Worm (Caenorhabditis elegans) whole organism, midembryonic: ENCODE measurements around the gene M03F4.4.

Experiments used
- T22C8.4 ChIP-seq: fragments of 200-800 bp; sonication (Bioruptor generic); IDR thresholded peaks from 2 replicates; pipeline ENCODE4 v1.3.6; 2022; ENCODE audit warnings: missing genetic modification characterization, missing compliant biosample characterization
- cog-1 ChIP-seq: sonication (generic microtip); optimal IDR thresholded peaks from 2 replicates; lab custom pipeline; 2016; ENCODE audit warnings: missing genetic modification characterization, missing compliant biosample characterization
- flt-1 ChIP-seq: fragments of 200-800 bp; sonication (Bioruptor generic); IDR thresholded peaks from 2 replicates; pipeline ENCODE4 v1.3.6; 2022; ENCODE audit warnings: missing genetic modification characterization, missing compliant biosample characterization
- klf-2 ChIP-seq: fragments of 200-800 bp; sonication (Bioruptor generic); conservative IDR thresholded peaks from 2 replicates; pipeline ENCODE4 v1.3.6; 2022; ENCODE audit warnings: missing genetic modification reagents, missing genetic modification characterization, missing compliant biosample characterization
- med-1 ChIP-seq: sonication (generic microtip); optimal IDR thresholded peaks from 2 replicates; lab custom pipeline; 2017; ENCODE audit warnings: missing genetic modification characterization, mild to moderate bottlenecking, missing compliant biosample characterization, antibody characterized with exemption, missing genetic modification reagents; ENCODE audit not compliant: insufficient read depth
- ref-1 ChIP-seq: fragments of 200-800 bp; sonication (Bioruptor generic); conservative IDR thresholded peaks from 2 replicates; pipeline ENCODE4 v1.3.6; 2022; ENCODE audit warnings: missing genetic modification reagents, missing genetic modification characterization, missing compliant biosample characterization
- tab-1 ChIP-seq: fragments of 200-800 bp; sonication (Bioruptor generic); IDR thresholded peaks from 2 replicates; pipeline ENCODE4 v1.3.6; 2022; ENCODE audit warnings: missing genetic modification characterization, missing compliant biosample characterization
- ztf-23 ChIP-seq: fragments of 200-800 bp; sonication (Bioruptor generic); IDR thresholded peaks from 2 replicates; pipeline ENCODE4 v1.3.6; 2022; ENCODE audit warnings: missing genetic modification reagents, missing genetic modification characterization, missing compliant biosample characterization
- ztf-29 ChIP-seq: fragments of 200-800 bp; sonication (Bioruptor generic); IDR thresholded peaks from 2 replicates; pipeline ENCODE4 v1.3.6; 2022; ENCODE audit warnings: missing genetic modification reagents, missing genetic modification characterization, missing compliant biosample characterization

M03F4.4 gene

ce11 chrX:4957259-4957658 is at the start of gene M03F4.4:
Gene M03F4.4 (minus strand): TSS chrX:4957418.
- TF ChIP-seq flt-1 (GFP tag; lab: Robert Waterston, UW) (no peak), ztf-29 (GFP tag; lab: Robert Waterston, UW) (no peak), ztf-23 (GFP tag; lab: Robert Waterston, UW) (no peak), cog-1 (peak; percentile 41), T22C8.4 (no peak)

ce11 chrX:5006972-5007371 is 49.8 kb upstream of the M03F4.4 start:
- TF ChIP-seq cog-1 (no peak), ztf-23 (GFP tag; lab: Robert Waterston, UW) (no peak), med-1 (no peak), T22C8.4 (no peak), klf-2 (no peak), tab-1 (GFP tag; lab: Robert Waterston, UW) (no peak), ref-1 (GFP tag; lab: Robert Waterston, UW) (no peak), flt-1 (GFP tag; lab: Robert Waterston, UW) (no peak), ztf-29 (GFP tag; lab: Robert Waterston, UW) (no peak)

ce11 chrX:5004940-5005339 is 47.7 kb upstream of the M03F4.4 start, which contains the start of gene hsd-2:
Gene hsd-2 (plus strand): TSS chrX:5005240.
- TF ChIP-seq med-1 = no peak
- TF ChIP-seq tab-1 (GFP tag; lab: Robert Waterston, UW) = no peak
- no peak for TF ChIP-seq ztf-29 (GFP tag; lab: Robert Waterston, UW)
- TF ChIP-seq klf-2 = no peak
- TF ChIP-seq ref-1 (GFP tag; lab: Robert Waterston, UW) = no peak
- TF ChIP-seq flt-1 (GFP tag; lab: Robert Waterston, UW) = no peak
- TF ChIP-seq cog-1 = no peak
- TF ChIP-seq T22C8.4 = no peak
- no peak for TF ChIP-seq ztf-23 (GFP tag; lab: Robert Waterston, UW)

- TF ChIP-seq ztf-23 (GFP tag; lab: Robert Waterston, UW) = peak; percentile 99
Measured at ce11 chrX:5004306-5004705, 47.1 kb upstream of the M03F4.4 start.

ce11 chrX:4998875-4999274 is 41.7 kb upstream of the M03F4.4 start, which contains the start of gene set-30:
Gene set-30 (plus strand): TSS chrX:4999270.
- TF ChIP-seq ztf-23 (GFP tag; lab: Robert Waterston, UW) (0 out of 2 replicates have a peak, but pooled peaks have one; percentile 28), tab-1 (GFP tag; lab: Robert Waterston, UW) (0 out of 2 replicates have a peak, but pooled peaks have one; percentile 11), ref-1 (GFP tag; lab: Robert Waterston, UW) (no peak)

- no peak for TF ChIP-seq ref-1 (GFP tag; lab: Robert Waterston, UW)
- TF ChIP-seq ztf-23 (GFP tag; lab: Robert Waterston, UW) = 0 out of 2 replicates have a peak, but pooled peaks have one; percentile 44
Measured at ce11 chrX:4997548-4998087, 40.4 kb upstream of the M03F4.4 start, which contains the start of gene ZC8.6. Gene ZC8.6 (minus strand): TSS chrX:4997598.

- no peak for TF ChIP-seq klf-2
- no peak for TF ChIP-seq med-1
- no peak for TF ChIP-seq T22C8.4
- TF ChIP-seq ztf-29 (GFP tag; lab: Robert Waterston, UW) = no peak
- no peak for TF ChIP-seq cog-1
- TF ChIP-seq ztf-23 (GFP tag; lab: Robert Waterston, UW) = no peak
- no peak for TF ChIP-seq ref-1 (GFP tag; lab: Robert Waterston, UW)
- TF ChIP-seq flt-1 (GFP tag; lab: Robert Waterston, UW) = no peak
- TF ChIP-seq tab-1 (GFP tag; lab: Robert Waterston, UW) = no peak
Measured at ce11 chrX:4992523-4992922, 35.3 kb upstream of the M03F4.4 start.

ce11 chrX:4987617-4988016 is 30.4 kb upstream of the M03F4.4 start:
- TF ChIP-seq med-1 = no peak
- TF ChIP-seq ref-1 (GFP tag; lab: Robert Waterston, UW) = no peak
- no peak for TF ChIP-seq cog-1
- no peak for TF ChIP-seq T22C8.4
- no peak for TF ChIP-seq ztf-23 (GFP tag; lab: Robert Waterston, UW)
- no peak for TF ChIP-seq tab-1 (GFP tag; lab: Robert Waterston, UW)
- TF ChIP-seq klf-2 = no peak
- TF ChIP-seq ztf-29 (GFP tag; lab: Robert Waterston, UW) = no peak

ce11 chrX:4986354-4986753 is 29.1 kb upstream of the M03F4.4 start:
- TF ChIP-seq T22C8.4 (no peak), klf-2 (no peak), ztf-23 (GFP tag; lab: Robert Waterston, UW) (no peak), ztf-29 (GFP tag; lab: Robert Waterston, UW) (no peak), ref-1 (GFP tag; lab: Robert Waterston, UW) (no peak), tab-1 (GFP tag; lab: Robert Waterston, UW) (no peak), flt-1 (GFP tag; lab: Robert Waterston, UW) (no peak), med-1 (no peak), cog-1 (no peak)

- TF ChIP-seq tab-1 (GFP tag; lab: Robert Waterston, UW) (no peak), flt-1 (GFP tag; lab: Robert Waterston, UW) (peak; percentile 32; the same call in 1 of the 2 replicates)
Measured at ce11 chrX:4982009-4982625, 24.9 kb upstream of the M03F4.4 start.

ce11 chrX:4981579-4981978 is 24.4 kb upstream of the M03F4.4 start:
- no peak for TF ChIP-seq ref-1 (GFP tag; lab: Robert Waterston, UW)
- no peak for TF ChIP-seq T22C8.4
- TF ChIP-seq flt-1 (GFP tag; lab: Robert Waterston, UW) = no peak
- no peak for TF ChIP-seq med-1
- TF ChIP-seq ztf-29 (GFP tag; lab: Robert Waterston, UW) = no peak
- TF ChIP-seq ztf-23 (GFP tag; lab: Robert Waterston, UW) = no peak
- no peak for TF ChIP-seq tab-1 (GFP tag; lab: Robert Waterston, UW)
- no peak for TF ChIP-seq cog-1
- TF ChIP-seq klf-2 = no peak
